Fruit fly (Drosophila melanogaster) whole organism, wandering third instar larva: ENCODE measurements around the gene CG15429.

Experiments used
- Dif ChIP-seq: fragments of 200-275, 200-300 bp; sonication (Bioruptor generic); optimal IDR thresholded peaks from 2 replicates; lab custom pipeline; 2018; ENCODE audit warnings: missing biosample characterization, missing genetic modification characterization; ENCODE audit not compliant: partially characterized antibody
- tai ChIP-seq: sonication (Bioruptor generic); optimal IDR thresholded peaks from 2 replicates; lab custom pipeline; 2016; ENCODE audit warnings: missing biosample characterization, missing genetic modification characterization

- TF ChIP-seq tai (GFP tag; lab: Kevin White, UChicago), result no peak
- no peak for TF ChIP-seq Dif
These were observed 35.3 kb downstream of the CG15429 start, which contains the start of gene Tps1 for dm6 chr2L:4388027-4388426.
